Fruit fly (Drosophila melanogaster) whole organism, embryonic: ENCODE data around the gene CG7974.

ENCODE experiments used
- Atf3 ChIP-seq: fragments of 200-800 bp; sonication (Bioruptor generic); optimal IDR thresholded peaks from 3 replicates; lab custom pipeline; 2016; ENCODE audit warnings: missing biosample characterization, missing genetic modification characterization
- Bteb2 ChIP-seq: fragments of 200-800 bp; sonication (Bioruptor generic); optimal IDR thresholded peaks from 2 replicates; lab custom pipeline; 2016; ENCODE audit warnings: missing biosample characterization, missing genetic modification characterization
- C15 ChIP-seq: fragments of 200-800 bp; sonication (Bioruptor generic); IDR thresholded peaks from 3 replicates; pipeline ENCODE4 v1.3.6; 2022; ENCODE audit warnings: missing biosample characterization, missing genetic modification characterization
- CG11723 ChIP-seq: fragments of 200-800 bp; sonication (Bioruptor generic); optimal IDR thresholded peaks from 2 replicates; lab custom pipeline; 2017; ENCODE audit warnings: missing biosample characterization, mild to moderate bottlenecking, missing genetic modification characterization
- CG13775 ChIP-seq: fragments of 200-800 bp; sonication (Bioruptor generic); optimal IDR thresholded peaks from 3 replicates; lab custom pipeline; 2017; ENCODE audit warnings: missing biosample characterization, mild to moderate bottlenecking, missing genetic modification characterization
- CG14710 ChIP-seq: fragments of 200-800 bp; sonication (Bioruptor generic); optimal IDR thresholded peaks from 3 replicates; lab custom pipeline; 2019; ENCODE audit warnings: missing biosample characterization, mild to moderate bottlenecking, missing genetic modification characterization, moderate library complexity
- CG2199 ChIP-seq: fragments of 200-800 bp; sonication (Bioruptor generic); IDR thresholded peaks from 3 replicates; pipeline ENCODE4 v1.3.6; 2022; ENCODE audit warnings: missing biosample characterization, missing genetic modification characterization
- CG2889 ChIP-seq: fragments of 200-800 bp; sonication (Bioruptor generic); IDR thresholded peaks from 3 replicates; pipeline ENCODE4 v1.3.6; 2022; ENCODE audit warnings: missing biosample characterization, missing genetic modification characterization
- CG31224 ChIP-seq: fragments of 200-800 bp; sonication (Bioruptor generic); IDR thresholded peaks from 2 replicates; pipeline ENCODE4 v1.3.6; 2022; ENCODE audit warnings: missing biosample characterization, missing genetic modification characterization
- CG6689 ChIP-seq: fragments of 200-800 bp; sonication (Bioruptor generic); IDR thresholded peaks from 2 replicates; pipeline ENCODE4 v1.3.6; 2022; ENCODE audit warnings: missing biosample characterization, missing genetic modification characterization
- CG7357 ChIP-seq: fragments of 200-800 bp; sonication (Bioruptor generic); IDR thresholded peaks from 3 replicates; pipeline ENCODE4 v1.3.6; 2022; ENCODE audit warnings: missing biosample characterization, missing genetic modification characterization
- CG7839 ChIP-seq: fragments of 200-800 bp; sonication (Bioruptor generic); optimal IDR thresholded peaks from 3 replicates; lab custom pipeline; 2018; ENCODE audit warnings: missing biosample characterization, mild to moderate bottlenecking, missing genetic modification characterization, moderate library complexity
- CG9727 ChIP-seq: fragments of 200-800 bp; sonication (Bioruptor generic); optimal IDR thresholded peaks from 3 replicates; lab custom pipeline; 2017; ENCODE audit warnings: missing biosample characterization, mild to moderate bottlenecking, missing genetic modification characterization
- CG9817 ChIP-seq: fragments of 200-800 bp; sonication (Bioruptor generic); optimal IDR thresholded peaks from 2 replicates; lab custom pipeline; 2018; ENCODE audit warnings: missing biosample characterization, mild to moderate bottlenecking, missing genetic modification characterization, moderate library complexity
- Gsc ChIP-seq: fragments of 200-800 bp; sonication (Bioruptor generic); IDR thresholded peaks from 2 replicates; pipeline ENCODE4 v1.3.6; 2022; ENCODE audit warnings: missing biosample characterization, missing genetic modification characterization
- Hey ChIP-seq: fragments of 200-800 bp; sonication (Bioruptor generic); optimal IDR thresholded peaks from 3 replicates; lab custom pipeline; 2018; ENCODE audit warnings: missing biosample characterization, mild to moderate bottlenecking, missing genetic modification characterization
- HmgZ ChIP-seq: fragments of 200-800 bp; sonication (Bioruptor generic); optimal IDR thresholded peaks from 2 replicates; lab custom pipeline; 2018; ENCODE audit warnings: missing biosample characterization, mild to moderate bottlenecking, missing genetic modification characterization
- Hsf ChIP-seq: fragments of 200-800 bp; sonication (Bioruptor generic); optimal IDR thresholded peaks from 3 replicates; lab custom pipeline; 2016; ENCODE audit warnings: missing biosample characterization, missing genetic modification characterization
- Jarid2 ChIP-seq: fragments of 200-800 bp; sonication (Bioruptor generic); optimal IDR thresholded peaks from 3 replicates; lab custom pipeline; 2017; ENCODE audit warnings: mild to moderate bottlenecking, missing biosample characterization, missing genetic modification reagents, missing genetic modification characterization
- MBD-R2 ChIP-seq: fragments of 200-800 bp; sonication (Bioruptor generic); IDR thresholded peaks from 2 replicates; pipeline ENCODE4 v1.3.6; 2022; ENCODE audit warnings: missing biosample characterization, missing genetic modification characterization
- Med ChIP-seq: fragments of 200-800 bp; sonication (Bioruptor generic); peaks from one replicate; lab custom pipeline; 2016; ENCODE audit warnings: missing biosample characterization, missing genetic modification characterization, mild to moderate bottlenecking, inconsistent platforms, moderate library complexity
- Pdp1 ChIP-seq, 2 experiments: fragments of 200-800 bp; sonication (Bioruptor generic); optimal IDR thresholded peaks; 3 replicates each; lab custom pipeline; 2016; ENCODE audit warnings: missing biosample characterization in 2 of 2, missing genetic modification characterization in 2 of 2, mild to moderate bottlenecking in 1 of 2, moderate library complexity in 1 of 2
- Taf1 ChIP-seq: fragments of 200-800 bp; sonication (Bioruptor generic); IDR thresholded peaks from 2 replicates; pipeline ENCODE4 v1.3.6; 2022; ENCODE audit warnings: missing biosample characterization, missing genetic modification characterization
- Trl ChIP-seq, 3 experiments: fragments of >200 bp in 2 of 3; fragments of 200-800 bp in 1 of 3; sonication (Bioruptor generic) in 1 of 3; optimal IDR thresholded peaks; 2 replicates in 1 of 3; 3 replicates in 2 of 3; lab custom pipeline; 2016 to 2017; ENCODE audit warnings: missing biosample characterization in 1 of 3, missing genetic modification characterization in 1 of 3
- amos ChIP-seq: fragments of 200-800 bp; sonication (Bioruptor generic); IDR thresholded peaks from 2 replicates; pipeline ENCODE4 v1.3.6; 2022; ENCODE audit warnings: missing biosample characterization, missing genetic modification characterization; ENCODE audit not compliant: partially characterized antibody
- ap ChIP-seq: fragments of 200-800 bp; sonication (Bioruptor generic); IDR thresholded peaks from 2 replicates; pipeline ENCODE4 v1.3.6; 2022; ENCODE audit warnings: missing biosample characterization, missing genetic modification characterization
- ara ChIP-seq: fragments of 200-800 bp; sonication (Bioruptor generic); IDR thresholded peaks from 2 replicates; pipeline ENCODE4 v1.3.6; 2022; ENCODE audit warnings: missing biosample characterization, missing genetic modification characterization
- ase ChIP-seq: fragments of 200-800 bp; sonication (Bioruptor generic); IDR thresholded peaks from 3 replicates; pipeline ENCODE4 v1.3.6; 2022; ENCODE audit warnings: missing biosample characterization, missing genetic modification characterization
- ato ChIP-seq: fragments of 200-800 bp; sonication (Bioruptor generic); IDR thresholded peaks from 2 replicates; pipeline ENCODE4 v1.3.6; 2022; ENCODE audit warnings: missing biosample characterization, missing genetic modification characterization; ENCODE audit not compliant: partially characterized antibody
- bbx ChIP-seq: fragments of 200-800 bp; sonication (Bioruptor generic); IDR thresholded peaks from 2 replicates; pipeline ENCODE4 v1.3.6; 2022; ENCODE audit warnings: missing biosample characterization, missing genetic modification characterization; ENCODE audit not compliant: partially characterized antibody
- chinmo ChIP-seq: fragments of 200-800 bp; sonication (Bioruptor generic); IDR thresholded peaks from 4 replicates; pipeline ENCODE4 v1.3.6; 2022; ENCODE audit warnings: missing biosample characterization, missing genetic modification characterization; ENCODE audit not compliant: partially characterized antibody
- chn ChIP-seq: fragments of 200-800 bp; sonication (Bioruptor generic); optimal IDR thresholded peaks from 2 replicates; lab custom pipeline; 2016; ENCODE audit warnings: missing biosample characterization, missing genetic modification characterization
- corto ChIP-seq: fragments of 200-800 bp; sonication (Bioruptor generic); optimal IDR thresholded peaks from 2 replicates; lab custom pipeline; 2016; ENCODE audit warnings: missing biosample characterization, mild to moderate bottlenecking, missing genetic modification characterization, moderate library complexity
- gsb-n ChIP-seq: fragments of 200-800 bp; sonication (Bioruptor generic); optimal IDR thresholded peaks from 3 replicates; lab custom pipeline; 2018; ENCODE audit warnings: missing biosample characterization, mild to moderate bottlenecking, missing genetic modification characterization
- gt ChIP-seq: fragments of 200-800 bp; sonication (Bioruptor generic); IDR thresholded peaks from 2 replicates; pipeline ENCODE4 v1.3.6; 2022; ENCODE audit warnings: missing biosample characterization, missing genetic modification characterization
- kah ChIP-seq: fragments of 200-800 bp; sonication (Bioruptor generic); optimal IDR thresholded peaks from 2 replicates; lab custom pipeline; 2018; ENCODE audit warnings: missing biosample characterization, mild to moderate bottlenecking, missing genetic modification characterization
- ken ChIP-seq: fragments of 200-800 bp; sonication (Bioruptor generic); IDR thresholded peaks from 3 replicates; pipeline ENCODE4 v1.3.6; 2022; ENCODE audit warnings: missing biosample characterization, missing genetic modification characterization
- lola ChIP-seq, 3 experiments: fragments of >200 bp in 2 of 3; fragments of 200-800 bp in 1 of 3; sonication (Bioruptor generic) in 1 of 3; optimal IDR thresholded peaks; 2 replicates each; lab custom pipeline; 2017 to 2019; ENCODE audit warnings: missing biosample characterization in 3 of 3, missing genetic modification characterization in 3 of 3, mild to moderate bottlenecking in 1 of 3, moderate library complexity in 1 of 3
- onecut ChIP-seq: fragments of 200-800 bp; sonication (Bioruptor generic); IDR thresholded peaks from 2 replicates; pipeline ENCODE4 v1.3.6; 2022; ENCODE audit warnings: missing biosample characterization, missing genetic modification characterization
- pan ChIP-seq, 4 experiments: fragments of >200 bp in 3 of 4; fragments of 200-800 bp in 1 of 4; sonication (Bioruptor generic) in 1 of 4; optimal IDR thresholded peaks in 3 of 4; IDR thresholded peaks in 1 of 4; 2 replicates each; pipeline versions ENCODE4 v1.3.6 to Lab custom; 2017 to 2022; ENCODE audit warnings: missing biosample characterization in 2 of 4, missing genetic modification characterization in 2 of 4, mixed read lengths in 1 of 4
- scrt ChIP-seq: fragments of 200-800 bp; sonication (Bioruptor generic); optimal IDR thresholded peaks from 2 replicates; lab custom pipeline; 2018; ENCODE audit warnings: missing biosample characterization, mild to moderate bottlenecking, missing genetic modification characterization, moderate library complexity
- sd ChIP-seq: fragments of 200-800 bp; sonication (Bioruptor generic); optimal IDR thresholded peaks from 3 replicates; lab custom pipeline; 2018; ENCODE audit warnings: missing biosample characterization, mild to moderate bottlenecking, missing genetic modification characterization, moderate library complexity
- so ChIP-seq: fragments of 200-800 bp; sonication (Bioruptor generic); IDR thresholded peaks from 3 replicates; pipeline ENCODE4 v1.3.6; 2022; ENCODE audit warnings: missing biosample characterization, missing genetic modification characterization
- tx ChIP-seq: fragments of 200-800 bp; sonication (Bioruptor generic); optimal IDR thresholded peaks from 2 replicates; lab custom pipeline; 2016; ENCODE audit warnings: missing biosample characterization, missing genetic modification characterization
- unc-4 ChIP-seq: fragments of 200-800 bp; sonication (Bioruptor generic); IDR thresholded peaks from 2 replicates; pipeline ENCODE4 v1.3.6; 2022; ENCODE audit warnings: missing biosample characterization, missing genetic modification characterization; ENCODE audit not compliant: partially characterized antibody
- vfl ChIP-seq: fragments of 200-800 bp; sonication (Bioruptor generic); optimal IDR thresholded peaks from 2 replicates; lab custom pipeline; 2016; ENCODE audit warnings: missing biosample characterization, missing genetic modification characterization
- vvl ChIP-seq: fragments of 200-800 bp; sonication (Bioruptor generic); IDR thresholded peaks from 2 replicates; pipeline ENCODE4 v1.3.6; 2022; ENCODE audit warnings: missing biosample characterization, missing genetic modification characterization
- zen2 ChIP-seq: fragments of 200-800 bp; sonication (Bioruptor generic); IDR thresholded peaks from 3 replicates; pipeline ENCODE4 v1.3.6; 2022; ENCODE audit warnings: missing biosample characterization, missing genetic modification characterization; ENCODE audit not compliant: partially characterized antibody
- zf30C ChIP-seq: fragments of 200-800 bp; sonication (Bioruptor generic); optimal IDR thresholded peaks from 3 replicates; lab custom pipeline; 2018; ENCODE audit warnings: missing biosample characterization, mild to moderate bottlenecking, missing genetic modification characterization

CG7974 gene

DNA sequence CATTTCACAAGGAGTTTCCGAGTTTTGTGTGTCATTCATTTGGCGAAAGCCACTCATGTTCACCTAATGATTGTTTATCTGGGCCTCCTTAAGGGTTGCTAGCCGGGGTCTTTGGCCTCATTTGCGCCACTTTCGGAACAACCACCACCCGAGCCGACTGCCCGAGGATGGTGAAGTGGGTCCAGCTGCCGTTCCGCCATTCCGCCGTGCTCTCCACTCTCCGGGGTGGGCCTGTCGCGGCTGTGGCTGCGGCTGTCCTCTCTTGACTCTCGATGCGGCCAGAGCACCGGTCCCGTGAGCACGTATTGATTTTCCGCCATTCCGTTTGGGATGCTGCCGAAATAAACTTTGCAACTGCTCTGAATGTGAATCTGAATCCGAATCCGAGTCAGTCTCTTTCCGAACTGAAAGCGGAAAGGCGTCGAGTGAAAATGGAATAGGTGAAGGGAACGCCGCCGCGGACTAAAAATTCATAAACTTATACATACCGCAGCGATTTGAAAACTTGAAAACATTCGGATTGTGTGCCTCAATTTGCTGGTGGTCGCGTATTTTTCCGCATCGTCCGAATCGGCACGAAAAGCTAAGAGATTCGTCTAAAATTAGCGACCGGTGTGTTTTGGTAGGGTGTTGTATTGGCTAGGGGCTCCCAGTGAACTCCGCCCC is 16.1 kb upstream of the CG7974 start, which contains the start of gene CG13920 (continued):
- TF ChIP-seq Trl (optimal IDR thresholded peaks at IDR 0.05; lab: Kevin White, UChicago) = peak; percentile 59 to 62
- no peak for TF ChIP-seq Trl (GFP tag; optimal IDR thresholded peaks at IDR 0.05; lab: Kevin White, UChicago)
- TF ChIP-seq Atf3 (GFP tag; lab: Kevin White, UChicago) = no peak
- peak; percentile 4 for TF ChIP-seq scrt (GFP tag; lab: Kevin White, UChicago)
- no peak for TF ChIP-seq lola (GFP tag; optimal IDR thresholded peaks at IDR 0.05; lab: Kevin White, UChicago)
- no peak for TF ChIP-seq CG9817 (tag; lab: Kevin White, UChicago)
- TF ChIP-seq Jarid2 (GFP tag; lab: Kevin White, UChicago) = peak; percentile 34
- TF ChIP-seq ara (GFP tag; lab: Robert Waterston, UW) = no peak
- no peak for TF ChIP-seq gsb-n (tag; lab: Kevin White, UChicago)
- TF ChIP-seq ase (GFP tag; lab: Robert Waterston, UW) = no peak
- TF ChIP-seq gt = no peak
- no peak for TF ChIP-seq CG2199 (GFP tag; lab: Robert Waterston, UW)
- peak; percentile 21; the same call in 1 of the 2 replicates for TF ChIP-seq bbx (GFP tag; lab: Robert Waterston, UW)
- no peak; the same call in 1 of the 2 replicates for TF ChIP-seq amos
- no peak for TF ChIP-seq chn (GFP tag; lab: Kevin White, UChicago)
- TF ChIP-seq CG7839 = no peak
- TF ChIP-seq zf30C (GFP tag; lab: Kevin White, UChicago) = no peak
- peak; percentile 43; the same call in 1 of the 2 replicates for TF ChIP-seq unc-4 (GFP tag; lab: Robert Waterston, UW)
- no peak for TF ChIP-seq pan (optimal IDR thresholded peaks at IDR 0.05; lab: Kevin White, UChicago)
- TF ChIP-seq pan (GFP tag; optimal IDR thresholded peaks at IDR 0.05 in 1 of 2, IDR thresholded peaks at IDR 0.05 in 1 of 2) = no peak
- TF ChIP-seq ato = no peak
- TF ChIP-seq vfl (GFP tag; lab: Kevin White, UChicago) = no peak
- no peak for TF ChIP-seq corto (GFP tag; lab: Kevin White, UChicago)
- TF ChIP-seq ap (GFP tag; lab: Robert Waterston, UW) = no peak
- TF ChIP-seq CG13775 = no peak
- TF ChIP-seq Gsc (GFP tag; lab: Robert Waterston, UW) = no peak
- TF ChIP-seq sd (tag; lab: Kevin White, UChicago) = peak; percentile 49
- no peak for TF ChIP-seq CG9727 (GFP tag; lab: Kevin White, UChicago)
- TF ChIP-seq HmgZ (tag; lab: Kevin White, UChicago) = no peak
- no peak for TF ChIP-seq vvl (GFP tag; lab: Robert Waterston, UW)
- TF ChIP-seq ken (GFP tag; lab: Robert Waterston, UW) = no peak
- no peak for TF ChIP-seq CG6689 (GFP tag; lab: Robert Waterston, UW)
- no peak for TF ChIP-seq chinmo (GFP tag; lab: Robert Waterston, UW)

DNA sequence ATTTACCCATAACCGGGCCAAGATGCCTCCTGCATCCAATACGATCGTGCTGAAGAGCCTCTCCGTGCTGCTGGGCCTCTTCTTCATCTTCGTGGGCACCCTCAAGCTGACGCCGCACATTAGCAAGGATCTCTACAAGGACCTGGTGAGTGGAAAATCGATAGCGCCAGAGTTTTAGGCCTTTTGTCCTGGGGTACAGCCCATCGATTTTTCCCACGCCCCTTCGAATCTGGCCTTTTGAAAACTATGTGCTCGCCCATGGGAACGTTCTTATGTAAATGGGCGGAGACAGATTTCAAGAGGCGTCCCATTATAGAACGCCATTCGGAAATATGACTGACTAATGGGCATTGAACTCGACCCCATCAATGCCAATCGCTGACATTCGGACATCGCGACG is 15.6 kb upstream of the CG7974 start:
- no peak for TF ChIP-seq kah (GFP tag; lab: Kevin White, UChicago)
- no peak for TF ChIP-seq Taf1 (GFP tag; lab: Robert Waterston, UW)
- peak; percentile 95 for TF ChIP-seq onecut (GFP tag; lab: Robert Waterston, UW)
- peak; percentile 10; the same call in 1 of the 2 replicates for TF ChIP-seq MBD-R2
- TF ChIP-seq CG11723 = no peak
- no peak for TF ChIP-seq CG14710 (tag; lab: Kevin White, UChicago)
- no peak for TF ChIP-seq CG31224 (GFP tag; lab: Robert Waterston, UW)
- no peak for TF ChIP-seq zen2 (GFP tag; lab: Robert Waterston, UW)
- TF ChIP-seq Hsf (GFP tag; lab: Kevin White, UChicago) = no peak
- no peak for TF ChIP-seq C15 (GFP tag; lab: Robert Waterston, UW)
- TF ChIP-seq so (GFP tag; lab: Robert Waterston, UW) = 0 out of 3 replicates have a peak, but pooled peaks have one; percentile 30
- TF ChIP-seq Med = peak; percentile 39
- no peak for TF ChIP-seq tx (GFP tag; lab: Kevin White, UChicago)
- TF ChIP-seq CG7357 (GFP tag; lab: Robert Waterston, UW) = no peak
- peak in 1 of 2 experiments; percentile 47 for TF ChIP-seq Pdp1 (GFP tag; optimal IDR thresholded peaks at IDR 0.05; lab: Kevin White, UChicago)
- no peak for TF ChIP-seq CG2889 (GFP tag; lab: Robert Waterston, UW)
- TF ChIP-seq Hey (tag; lab: Kevin White, UChicago) = no peak
- no peak for TF ChIP-seq Bteb2 (GFP tag; lab: Kevin White, UChicago)
